Fruit fly (Drosophila melanogaster): ENCODE data around the gene plh.

DNA sequence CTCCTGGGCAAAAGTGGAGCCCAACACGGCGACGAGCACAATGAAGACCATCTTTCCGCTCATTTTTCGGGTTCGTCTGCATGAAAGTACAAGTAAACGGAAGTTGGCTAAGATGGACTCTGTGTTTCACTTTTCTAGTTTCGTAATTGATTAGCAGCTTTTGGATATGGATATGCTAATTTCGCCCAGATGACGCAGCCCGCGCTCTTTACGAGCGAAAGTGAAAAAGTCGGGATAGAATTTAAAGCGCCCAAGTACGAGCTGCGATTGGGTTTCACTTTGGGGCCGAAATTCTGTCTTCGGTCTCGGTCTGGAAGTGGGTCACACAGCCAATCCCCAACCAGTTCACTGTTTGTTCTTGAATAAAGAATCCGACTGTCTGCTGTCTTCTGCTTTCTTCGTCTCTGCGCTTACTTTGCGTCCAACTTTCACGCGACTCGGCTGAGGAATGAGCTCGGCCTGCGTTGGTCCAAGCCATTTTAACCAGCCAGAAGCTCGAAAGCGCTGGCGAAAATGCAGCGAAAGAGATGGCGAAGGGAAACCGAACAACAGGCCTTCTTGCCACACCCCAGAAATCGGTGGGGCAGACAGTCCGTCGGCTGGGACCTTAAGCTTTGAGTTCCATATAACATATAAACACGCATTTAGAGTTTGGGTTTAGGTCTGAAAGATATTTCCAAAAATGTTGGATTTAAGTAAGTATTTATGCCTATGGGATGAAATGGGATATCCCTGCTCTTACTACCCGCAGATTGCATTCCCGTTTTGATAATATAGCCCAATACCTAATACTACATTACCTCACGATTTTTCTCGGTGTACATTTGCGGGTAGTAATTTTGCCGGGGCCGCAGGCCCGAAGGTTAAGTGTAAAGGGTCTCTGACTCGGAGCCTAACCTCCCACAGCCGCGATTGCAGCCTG, 49.7 kb downstream of the plh start, which contains the start of gene Jhbp2:
- TF ChIP-seq Nf-YA (GFP tag; IDR thresholded peaks at IDR 0.05) (no peak), vfl (GFP tag; optimal IDR thresholded peaks at IDR 0.05) (no peak), CG6765 (GFP tag; optimal IDR thresholded peaks at IDR 0.05) (no peak), CG1647 (GFP tag; optimal IDR thresholded peaks at IDR 0.05) (no peak), Sry-β (GFP tag; optimal IDR thresholded peaks at IDR 0.05) (no peak), Lpt (GFP tag; optimal IDR thresholded peaks at IDR 0.05) (no peak)
